Fruit fly (Drosophila melanogaster) Kc167 (cell line): ENCODE measurements around the gene DENR.

Experiments used
- Myc ChIP-seq: fragments of >200 bp; optimal IDR thresholded peaks from 2 replicates; lab custom pipeline; 2017; ENCODE audit warnings: missing external identifiers
- insv ChIP-seq: fragments of >200 bp; optimal IDR thresholded peaks from 3 replicates; lab custom pipeline; 2018; ENCODE audit warnings: missing external identifiers
- psq ChIP-seq: fragments of >200 bp; optimal IDR thresholded peaks from 2 replicates; lab custom pipeline; 2017; ENCODE audit warnings: missing external identifiers
- ttk ChIP-seq: sonication (Bioruptor generic); optimal IDR thresholded peaks from 2 replicates; lab custom pipeline; 2017; ENCODE audit warnings: missing external identifiers

DNA sequence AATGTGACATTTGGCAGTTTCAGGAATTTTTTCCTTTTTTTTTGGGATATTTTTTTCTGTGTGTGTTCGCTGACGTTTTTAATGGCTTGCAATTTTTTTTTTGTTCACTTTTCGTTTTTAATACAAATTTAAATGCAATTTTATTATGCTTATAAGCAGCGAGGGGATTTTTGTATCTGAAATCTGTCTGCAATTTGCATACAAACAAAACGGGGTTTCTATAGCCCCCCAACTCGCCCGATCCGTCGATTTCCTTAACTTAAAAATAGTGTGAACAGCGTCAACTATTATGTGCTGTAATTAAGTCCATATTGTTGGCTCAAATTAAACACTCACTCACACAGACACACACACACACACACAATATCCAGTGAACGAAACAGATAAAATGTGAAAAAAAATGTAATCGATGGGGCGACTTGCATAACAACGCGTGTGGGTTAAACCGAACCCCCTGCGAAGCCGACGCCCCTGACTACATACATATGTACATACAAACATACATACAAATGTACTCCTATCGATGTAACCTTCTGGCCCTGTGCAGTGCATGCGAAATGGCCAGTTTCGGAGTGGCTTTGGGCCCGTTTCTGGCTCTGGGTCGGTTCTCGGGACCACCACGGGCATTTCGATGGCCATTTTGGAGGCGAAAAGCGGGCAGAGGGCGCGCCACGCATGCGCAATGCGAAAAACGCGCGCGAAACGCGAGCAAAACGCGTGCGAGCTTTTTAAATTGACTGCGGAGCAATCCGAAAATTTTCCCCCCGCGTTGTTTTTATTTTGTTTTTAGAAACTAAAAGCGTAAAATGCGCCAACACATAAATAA lies 45.8 kb upstream of the DENR start:
- TF ChIP-seq insv (lab: Kevin White, UChicago) = no peak
- no peak for TF ChIP-seq psq
- TF ChIP-seq Myc (lab: Kevin White, UChicago) = no peak
- TF ChIP-seq ttk (lab: Kevin White, UChicago) = no peak
